Worm (Caenorhabditis elegans) whole organism, L1 larva: ENCODE measurements around the gene fipr-14.

ENCODE experiments used
- C04F5.9 ChIP-seq: sonication (generic microtip); optimal IDR thresholded peaks from 2 replicates; lab custom pipeline; 2016; ENCODE audit warnings: missing genetic modification characterization, missing compliant biosample characterization
- C16A3.4 ChIP-seq: fragments of 150-350 bp; optimal IDR thresholded peaks from 2 replicates; lab custom pipeline; 2014; ENCODE audit warnings: missing biosample characterization, missing genetic modification characterization
- C34B4.2 ChIP-seq: sonication (generic microtip); optimal IDR thresholded peaks from 2 replicates; lab custom pipeline; 2017; ENCODE audit warnings: mild to moderate bottlenecking, missing genetic modification characterization, missing compliant biosample characterization
- Y116A8C.19 ChIP-seq: sonication (generic microtip); optimal IDR thresholded peaks from 2 replicates; lab custom pipeline; 2016; ENCODE audit warnings: missing compliant biosample characterization, missing genetic modification characterization, borderline replicate concordance
- blmp-1 ChIP-seq: fragments of 150-350 bp; optimal IDR thresholded peaks from 2 replicates; lab custom pipeline; 2014; ENCODE audit warnings: missing biosample characterization, missing genetic modification characterization
- ceh-90 ChIP-seq: sonication (generic microtip); optimal IDR thresholded peaks from 2 replicates; lab custom pipeline; 2016; ENCODE audit warnings: missing genetic modification characterization, missing compliant biosample characterization
- ces-1 ChIP-seq: fragments of 150-350 bp; optimal IDR thresholded peaks from 2 replicates; lab custom pipeline; 2014; ENCODE audit warnings: missing biosample characterization, missing genetic modification reagents, missing genetic modification characterization
- dsc-1 ChIP-seq: sonication (generic microtip); optimal IDR thresholded peaks from 2 replicates; lab custom pipeline; 2016; ENCODE audit warnings: mild to moderate bottlenecking, missing genetic modification characterization, missing compliant biosample characterization
- egl-13 ChIP-seq: sonication (generic microtip); optimal IDR thresholded peaks from 2 replicates; lab custom pipeline; 2016; ENCODE audit warnings: missing genotype, missing genetic modification reagents, missing genetic modification characterization, missing compliant biosample characterization
- egl-27 ChIP-seq, 2 experiments: fragments of 150-350 bp in 1 of 2; sonication (generic microtip); optimal IDR thresholded peaks; 3 replicates each; lab custom pipeline; 2017 to 2018; ENCODE audit warnings: missing biosample characterization in 2 of 2, missing genetic modification characterization in 2 of 2, missing genetic modification reagents in 2 of 2
- elt-2 ChIP-seq: sonication (generic microtip); optimal IDR thresholded peaks from 2 replicates; lab custom pipeline; 2016; ENCODE audit warnings: missing genetic modification characterization, mild to moderate bottlenecking, inconsistent platforms, missing compliant biosample characterization, missing genetic modification reagents
- elt-3 ChIP-seq, 6 experiments: fragments of 150-350 bp in 1 of 6; sonication (generic microtip); optimal IDR thresholded peaks; 2 replicates each; lab custom pipeline; 2017 to 2018; ENCODE audit warnings: missing biosample characterization in 6 of 6, missing genetic modification characterization in 6 of 6, inconsistent platforms in 1 of 6
- fkh-10 ChIP-seq: sonication (generic microtip); optimal IDR thresholded peaks from 2 replicates; lab custom pipeline; 2017; ENCODE audit warnings: missing biosample characterization, missing genetic modification reagents, missing genetic modification characterization
- grh-1 ChIP-seq: fragments of 200-800 bp; sonication (Bioruptor generic); IDR thresholded peaks from 2 replicates; pipeline ENCODE4 v1.3.6; 2022; ENCODE audit warnings: missing genetic modification reagents, missing genetic modification characterization, missing compliant biosample characterization
- hlh-4 ChIP-seq: sonication (generic microtip); optimal IDR thresholded peaks from 2 replicates; lab custom pipeline; 2016; ENCODE audit warnings: mild to moderate bottlenecking, missing genetic modification characterization, missing compliant biosample characterization
- hpl-2 ChIP-seq: fragments of 150-350 bp; optimal IDR thresholded peaks from 2 replicates; lab custom pipeline; 2014; ENCODE audit warnings: missing biosample characterization, missing genetic modification reagents, missing genetic modification characterization
- jun-1 ChIP-seq: fragments of 150-350 bp; optimal IDR thresholded peaks from 2 replicates; lab custom pipeline; 2014; ENCODE audit warnings: missing biosample characterization, missing genetic modification reagents, missing genetic modification characterization
- lin-13 ChIP-seq: fragments of 150-350 bp; optimal IDR thresholded peaks from 2 replicates; lab custom pipeline; 2014; ENCODE audit warnings: missing biosample characterization, missing genetic modification reagents, missing genetic modification characterization
- lin-14 ChIP-seq: fragments of 200-800 bp; sonication (Bioruptor generic); optimal IDR thresholded peaks from 2 replicates; lab custom pipeline; 2018; ENCODE audit warnings: mild to moderate bottlenecking, missing genetic modification characterization, moderate library complexity, missing compliant biosample characterization
- lir-3 ChIP-seq: sonication (generic microtip); optimal IDR thresholded peaks from 2 replicates; lab custom pipeline; 2016; ENCODE audit warnings: mild to moderate bottlenecking, missing genetic modification characterization, moderate library complexity, missing compliant biosample characterization; ENCODE audit not compliant: poor library complexity
- lsy-2 ChIP-seq, 2 experiments: fragments of 150-350 bp; optimal IDR thresholded peaks; 2 replicates each; lab custom pipeline; 2014; ENCODE audit warnings: missing biosample characterization in 2 of 2, missing genetic modification characterization in 2 of 2
- mab-9 ChIP-seq: fragments of 200-800 bp; sonication (Bioruptor generic); IDR thresholded peaks from 2 replicates; pipeline ENCODE4 v1.3.6; 2022; ENCODE audit warnings: missing genetic modification reagents, missing genetic modification characterization, missing compliant biosample characterization
- mdl-1 ChIP-seq, 2 experiments: fragments of 150-350 bp; optimal IDR thresholded peaks; 2 replicates each; lab custom pipeline; 2014 to 2017; ENCODE audit warnings: missing biosample characterization in 2 of 2, missing genetic modification characterization in 2 of 2, inconsistent platforms in 1 of 2
- mep-1 ChIP-seq: fragments of 150-350 bp; optimal IDR thresholded peaks from 2 replicates; lab custom pipeline; 2014; ENCODE audit warnings: missing biosample characterization, missing genetic modification characterization
- nhr-20 ChIP-seq: sonication (generic microtip); optimal IDR thresholded peaks from 2 replicates; lab custom pipeline; 2016; ENCODE audit warnings: mild to moderate bottlenecking, missing genetic modification characterization, missing compliant biosample characterization
- nhr-28 ChIP-seq: fragments of 150-350 bp; optimal IDR thresholded peaks from 2 replicates; lab custom pipeline; 2014; ENCODE audit warnings: missing biosample characterization, missing genetic modification characterization
- nhr-71 ChIP-seq: sonication (generic microtip); optimal IDR thresholded peaks from 2 replicates; lab custom pipeline; 2016; ENCODE audit warnings: mild to moderate bottlenecking, missing genetic modification characterization, moderate library complexity, missing compliant biosample characterization
- nhr-85 ChIP-seq: sonication (generic microtip); peaks from one replicate; lab custom pipeline; 2016; ENCODE audit warnings: missing genetic modification characterization, inconsistent platforms, missing compliant biosample characterization
- pag-3 ChIP-seq: sonication (generic microtip); optimal IDR thresholded peaks from 2 replicates; lab custom pipeline; 2017; ENCODE audit warnings: missing genetic modification characterization, mild to moderate bottlenecking, missing compliant biosample characterization, antibody characterized with exemption, borderline replicate concordance; ENCODE audit not compliant: insufficient read depth
- pax-3 ChIP-seq: fragments of 200-800 bp; sonication (Bioruptor generic); optimal IDR thresholded peaks from 2 replicates; lab custom pipeline; 2018; ENCODE audit warnings: mild to moderate bottlenecking, missing genetic modification characterization, moderate library complexity, missing compliant biosample characterization
- rnt-1 ChIP-seq: sonication (generic microtip); optimal IDR thresholded peaks from 2 replicates; lab custom pipeline; 2016; ENCODE audit warnings: mild to moderate bottlenecking, missing genetic modification characterization, moderate library complexity, missing compliant biosample characterization
- snpc-4 ChIP-seq: fragments of 150-350 bp; optimal IDR thresholded peaks from 2 replicates; lab custom pipeline; 2014; ENCODE audit warnings: missing biosample characterization, missing genetic modification characterization
- snu-23 ChIP-seq: sonication (generic microtip); optimal IDR thresholded peaks from 2 replicates; lab custom pipeline; 2016; ENCODE audit warnings: missing genetic modification characterization, missing compliant biosample characterization
- sox-4 ChIP-seq: sonication (generic microtip); optimal IDR thresholded peaks from 2 replicates; lab custom pipeline; 2016; ENCODE audit warnings: missing genetic modification characterization, missing compliant biosample characterization
- sptf-1 ChIP-seq: fragments of 150-350 bp; optimal IDR thresholded peaks from 2 replicates; lab custom pipeline; 2014; ENCODE audit warnings: missing biosample characterization, missing genetic modification characterization
- tbx-2 ChIP-seq: sonication (generic microtip); optimal IDR thresholded peaks from 2 replicates; lab custom pipeline; 2016; ENCODE audit warnings: missing genetic modification characterization, missing compliant biosample characterization
- unc-130 ChIP-seq: fragments of 150-350 bp; optimal IDR thresholded peaks from 2 replicates; lab custom pipeline; 2017; ENCODE audit warnings: missing biosample characterization, missing genetic modification characterization, inconsistent platforms
- unc-30 ChIP-seq: sonication (generic microtip); optimal IDR thresholded peaks from 2 replicates; lab custom pipeline; 2017; ENCODE audit warnings: missing biosample characterization, missing genetic modification characterization
- unc-62 ChIP-seq: fragments of 150-350 bp; optimal IDR thresholded peaks from 2 replicates; lab custom pipeline; 2014; ENCODE audit warnings: missing biosample characterization, missing genetic modification reagents, missing genetic modification characterization
- unc-86 ChIP-seq: sonication (generic microtip); optimal IDR thresholded peaks from 2 replicates; lab custom pipeline; 2016; ENCODE audit warnings: missing genetic modification characterization, missing compliant biosample characterization
- vab-15 ChIP-seq: sonication (generic microtip); optimal IDR thresholded peaks from 2 replicates; lab custom pipeline; 2017; ENCODE audit warnings: missing genotype, mild to moderate bottlenecking, missing genetic modification characterization, missing compliant biosample characterization
- xbp-1 ChIP-seq: sonication (generic microtip); optimal IDR thresholded peaks from 2 replicates; lab custom pipeline; 2016; ENCODE audit warnings: missing genetic modification characterization, missing compliant biosample characterization
- zag-1 ChIP-seq: fragments of 150-350 bp; optimal IDR thresholded peaks from 2 replicates; lab custom pipeline; 2014; ENCODE audit warnings: missing biosample characterization, missing genetic modification characterization
- zip-4 ChIP-seq: fragments of 200-800 bp; sonication (Bioruptor generic); optimal IDR thresholded peaks from 2 replicates; lab custom pipeline; 2018; ENCODE audit warnings: mild to moderate bottlenecking, missing genetic modification characterization, moderate library complexity, missing compliant biosample characterization
- ztf-4 ChIP-seq: fragments of 150-350 bp; optimal IDR thresholded peaks from 2 replicates; lab custom pipeline; 2014; ENCODE audit warnings: missing biosample characterization, missing genetic modification characterization

Gene fipr-14

ce11 chrIV:10855049-10855448, 21.9 kb upstream of the fipr-14 start, which contains the start of gene T11G6.3:
Gene T11G6.3 (minus strand): TSS chrIV:10855237.
- TF ChIP-seq unc-62 (no peak), C04F5.9 (tag; lab: Kevin White, UChicago) (no peak), fkh-10 (no peak), egl-27 (tag; optimal IDR thresholded peaks at IDR 0.05; lab: Kevin White, UChicago) (no peak), unc-86 (no peak), blmp-1 (tag; lab: Kevin White, UChicago) (peak; percentile 34), grh-1 (GFP tag; lab: Robert Waterston, UW) (no peak), mab-9 (GFP tag; lab: Robert Waterston, UW) (no peak), C16A3.4 (no peak), elt-3 (tag; optimal IDR thresholded peaks at IDR 0.05; lab: Kevin White, UChicago) (peak in 2 of 6 experiments; percentile 2 to 19), hpl-2 (no peak), zip-4 (no peak), elt-2 (tag; lab: Kevin White, UChicago) (no peak), vab-15 (tag; lab: Kevin White, UChicago) (no peak), nhr-71 (tag; lab: Kevin White, UChicago) (peak; percentile 4), lin-13 (GFP tag; lab: Kevin White, UChicago) (no peak), mdl-1 (tag; optimal IDR thresholded peaks at IDR 0.05; lab: Kevin White, UChicago) (no peak), jun-1 (no peak), xbp-1 (no peak), mep-1 (no peak), lin-14 (peak; percentile 41), ztf-4 (tag; lab: Kevin White, UChicago) (no peak), zag-1 (tag; lab: Kevin White, UChicago) (no peak), snpc-4 (tag; lab: Kevin White, UChicago) (no peak), lsy-2 (tag; optimal IDR thresholded peaks at IDR 0.05; lab: Kevin White, UChicago) (peak in 1 of 2 experiments; percentile 7), unc-30 (tag; lab: Kevin White, UChicago) (no peak), dsc-1 (tag; lab: Kevin White, UChicago) (no peak), ceh-90 (no peak), nhr-28 (tag; lab: Kevin White, UChicago) (no peak), lir-3 (tag; lab: Kevin White, UChicago) (no peak), pag-3 (tag; lab: Kevin White, UChicago) (no peak), unc-130 (no peak), rnt-1 (no peak), pax-3 (tag; lab: Kevin White, UChicago) (no peak), egl-13 (tag; lab: Kevin White, UChicago) (no peak), Y116A8C.19 (tag; lab: Kevin White, UChicago) (no peak), sptf-1 (tag; lab: Kevin White, UChicago) (no peak), hlh-4 (tag; lab: Kevin White, UChicago) (no peak), snu-23 (GFP tag; lab: Kevin White, UChicago) (peak; percentile 19), nhr-20 (peak; percentile 19), C34B4.2 (tag; lab: Kevin White, UChicago) (no peak), sox-4 (tag; lab: Kevin White, UChicago) (no peak), ces-1 (GFP tag; lab: Kevin White, UChicago) (no peak), nhr-85 (peak; percentile 66), tbx-2 (tag; lab: Kevin White, UChicago) (peak; percentile 17)
- TF ChIP-seq, all 84 proteins: peak for 9
